Worm (Caenorhabditis elegans): Measurements from ENCODE around the gene rcq-5.

ce11 chrIII:4018095-4018498, 39.7 kb downstream of the rcq-5 start:
- TF ChIP-seq him-1 (tag; optimal IDR thresholded peaks at IDR 0.05) (peak; percentile 79), W03F9.2 (tag; optimal IDR thresholded peaks at IDR 0.05) (no peak), dao-5 (tag; optimal IDR thresholded peaks at IDR 0.05) (no peak)
